Worm (Caenorhabditis elegans): ENCODE results near the gene F41E7.9.

F41E7.9 gene

ce11 chrX:10336138-10336537 lies 20.3 kb upstream of the F41E7.9 start, which contains the start of gene idpa-3:
idpa-3 (plus strand) TSS chrX:10336438.
- TF ChIP-seq ceh-63 (GFP tag; optimal IDR thresholded peaks at IDR 0.05) (no peak), fkh-4 (tag; optimal IDR thresholded peaks at IDR 0.05; ENCODE audit: borderline replicate concordance) (no peak), efl-1 (optimal IDR thresholded peaks at IDR 0.05) (no peak), efl-1 (GFP tag; optimal IDR thresholded peaks at IDR 0.05 in 1 of 2) (peak in 1 of 2 experiments; percentile 34)

ce11 chrX:10333301-10333854 lies 17.6 kb upstream of the F41E7.9 start, which contains the start of gene R07E3.4:
R07E3.4 (minus strand) TSS chrX:10333351.
- TF ChIP-seq elt-2 (tag; optimal IDR thresholded peaks at IDR 0.05) (peak; percentile 79), lin-14 (GFP tag; optimal IDR thresholded peaks at IDR 0.05) (peak; percentile 75), dsc-1 (tag; optimal IDR thresholded peaks at IDR 0.05) (no peak), nhr-85 (tag) (peak; percentile 92), mef-2 (tag; optimal IDR thresholded peaks at IDR 0.05) (no peak), ama-1 (optimal IDR thresholded peaks at IDR 0.05) (no peak), lin-15B (tag; optimal IDR thresholded peaks at IDR 0.05) (no peak), hlh-17 (GFP tag; optimal IDR thresholded peaks at IDR 0.05; ENCODE audit: borderline replicate concordance) (no peak), nhr-84 (tag; optimal IDR thresholded peaks at IDR 0.05) (no peak), nhr-77 (tag; optimal IDR thresholded peaks at IDR 0.05) (no peak), blmp-1 (tag; optimal IDR thresholded peaks at IDR 0.05) (peak; percentile 25), unc-130 (tag; optimal IDR thresholded peaks at IDR 0.05) (peak; percentile 16), irx-1 (tag; optimal IDR thresholded peaks at IDR 0.05) (no peak), fkh-10 (GFP tag; optimal IDR thresholded peaks at IDR 0.05) (no peak), vab-15 (tag; optimal IDR thresholded peaks at IDR 0.05) (no peak), efl-1 (optimal IDR thresholded peaks at IDR 0.05) (no peak), efl-1 (GFP tag; optimal IDR thresholded peaks at IDR 0.05 in 1 of 2) (no peak), xbp-1 (tag; optimal IDR thresholded peaks at IDR 0.05) (peak; percentile 4), unc-98 (GFP tag; IDR thresholded peaks at IDR 0.05) (no peak), nhr-11 (tag; optimal IDR thresholded peaks at IDR 0.05) (peak; percentile 72), sptf-1 (tag; optimal IDR thresholded peaks at IDR 0.05) (no peak), nhr-76 (tag; optimal IDR thresholded peaks at IDR 0.05) (no peak), tbx-2 (tag; optimal IDR thresholded peaks at IDR 0.05) (peak; percentile 30), pqm-1 (tag; optimal IDR thresholded peaks at IDR 0.05) (peak; percentile 9), pax-3 (tag; optimal IDR thresholded peaks at IDR 0.05) (no peak), ztf-4 (tag; optimal IDR thresholded peaks at IDR 0.05) (no peak), C16A3.4 (tag; optimal IDR thresholded peaks at IDR 0.05) (no peak), elt-3 (tag; optimal IDR thresholded peaks at IDR 0.05) (peak in 1 of 6 experiments; percentile 28), zag-1 (tag; optimal IDR thresholded peaks at IDR 0.05) (no peak), unc-62 (GFP tag; optimal IDR thresholded peaks at IDR 0.05) (no peak), nhr-19 (GFP tag; conservative IDR thresholded peaks at IDR 0.05) (peak; percentile 68), nhr-90 (tag; optimal IDR thresholded peaks at IDR 0.05; ENCODE audit: poor library complexity) (peak; percentile 40), snpc-4 (tag; optimal IDR thresholded peaks at IDR 0.05) (no peak), ceh-82 (tag; optimal IDR thresholded peaks at IDR 0.05) (no peak), F16B12.6 (tag; optimal IDR thresholded peaks at IDR 0.05) (no peak), rnt-1 (tag; optimal IDR thresholded peaks at IDR 0.05) (peak; percentile 65), lsy-2 (tag; optimal IDR thresholded peaks at IDR 0.05) (peak in 1 of 2 experiments; percentile 1), jun-1 (tag; optimal IDR thresholded peaks at IDR 0.05) (no peak), ceh-90 (tag; optimal IDR thresholded peaks at IDR 0.05) (no peak), nhr-71 (tag; optimal IDR thresholded peaks at IDR 0.05) (peak; percentile 80), snu-23 (GFP tag; optimal IDR thresholded peaks at IDR 0.05) (peak; percentile 54), ceh-88 (GFP tag; IDR thresholded peaks at IDR 0.05) (no peak), mdl-1 (tag; optimal IDR thresholded peaks at IDR 0.05) (no peak), mep-1 (tag; optimal IDR thresholded peaks at IDR 0.05) (peak; percentile 18), sox-4 (tag; optimal IDR thresholded peaks at IDR 0.05) (no peak), nhr-237 (tag; optimal IDR thresholded peaks at IDR 0.05) (no peak), isw-1 (GFP tag; IDR thresholded peaks at IDR 0.05) (no peak), lin-13 (GFP tag; optimal IDR thresholded peaks at IDR 0.05) (no peak), tlp-1 (tag; optimal IDR thresholded peaks at IDR 0.05) (no peak), egl-27 (tag; optimal IDR thresholded peaks at IDR 0.05) (peak in 1 of 2 experiments; percentile 17)

Data from whole organism, L1 larva.